Fruit fly (Drosophila melanogaster) whole organism, pupa: ENCODE data around the gene Galphaf.

ENCODE experiments used
- CG10348 ChIP-seq: fragments of 200-800 bp; sonication (Bioruptor generic); IDR thresholded peaks from 2 replicates; pipeline ENCODE4 v1.3.6; 2022; ENCODE audit warnings: missing biosample characterization, missing genetic modification characterization
- CG12605 ChIP-seq: fragments of 200-800 bp; sonication (Bioruptor generic); IDR thresholded peaks from 2 replicates; pipeline ENCODE4 v1.3.6; 2022; ENCODE audit warnings: missing biosample characterization, missing genetic modification characterization
- CG13204 ChIP-seq: fragments of 200-800 bp; sonication (Bioruptor generic); optimal IDR thresholded peaks from 2 replicates; lab custom pipeline; 2018; ENCODE audit warnings: missing biosample characterization, mild to moderate bottlenecking, missing genetic modification characterization, moderate library complexity
- CG14655 ChIP-seq: fragments of 200-800 bp; sonication (Bioruptor generic); optimal IDR thresholded peaks from 3 replicates; lab custom pipeline; 2017; ENCODE audit warnings: mild to moderate bottlenecking, missing biosample characterization, missing genetic modification reagents, missing genetic modification characterization
- CG15710 ChIP-seq: fragments of 200-800 bp; sonication (Bioruptor generic); optimal IDR thresholded peaks from 2 replicates; lab custom pipeline; 2018; ENCODE audit warnings: missing biosample characterization, mild to moderate bottlenecking, missing genetic modification characterization, moderate library complexity
- CG17806 ChIP-seq: fragments of 200-800 bp; sonication (Bioruptor generic); optimal IDR thresholded peaks from 2 replicates; lab custom pipeline; 2018; ENCODE audit warnings: missing biosample characterization, mild to moderate bottlenecking, missing genetic modification characterization, moderate library complexity
- CG34367 ChIP-seq: fragments of 200-800 bp; sonication (Bioruptor generic); optimal IDR thresholded peaks from 2 replicates; lab custom pipeline; 2018; ENCODE audit warnings: missing biosample characterization, mild to moderate bottlenecking, missing genetic modification characterization
- CG4496 ChIP-seq: fragments of 200-800 bp; sonication (Bioruptor generic); IDR thresholded peaks from 3 replicates; pipeline ENCODE4 v1.3.6; 2022; ENCODE audit warnings: missing biosample characterization, missing genetic modification characterization
- CG8159 ChIP-seq: fragments of 200-800 bp; sonication (Bioruptor generic); optimal IDR thresholded peaks from 3 replicates; lab custom pipeline; 2018; ENCODE audit warnings: missing biosample characterization, mild to moderate bottlenecking, missing genetic modification characterization, moderate library complexity
- CG8301 ChIP-seq: fragments of 200-800 bp; sonication (Bioruptor generic); optimal IDR thresholded peaks from 2 replicates; lab custom pipeline; 2018; ENCODE audit warnings: missing biosample characterization, mild to moderate bottlenecking, missing genetic modification characterization
- CG9948 ChIP-seq: fragments of 200-800 bp; sonication (Bioruptor generic); optimal IDR thresholded peaks from 2 replicates; lab custom pipeline; 2018; ENCODE audit warnings: missing biosample characterization, mild to moderate bottlenecking, missing genetic modification characterization, moderate library complexity
- D1 ChIP-seq: fragments of 200-800 bp; sonication (Bioruptor generic); optimal IDR thresholded peaks from 2 replicates; lab custom pipeline; 2018; ENCODE audit warnings: missing biosample characterization, mild to moderate bottlenecking, missing genetic modification characterization, moderate library complexity
- EcR ChIP-seq: fragments of 200-800 bp; sonication (Bioruptor generic); optimal IDR thresholded peaks from 3 replicates; lab custom pipeline; 2019; ENCODE audit warnings: missing biosample characterization, missing genetic modification characterization, mild to moderate bottlenecking, moderate library complexity, missing genetic modification reagents
- Ets98B ChIP-seq: fragments of 200-800 bp; sonication (Bioruptor generic); IDR thresholded peaks from 2 replicates; pipeline ENCODE4 v1.3.6; 2022; ENCODE audit warnings: missing biosample characterization, missing genetic modification characterization
- Pif1A ChIP-seq: fragments of 200-800 bp; sonication (Bioruptor generic); optimal IDR thresholded peaks from 3 replicates; lab custom pipeline; 2016; ENCODE audit warnings: missing biosample characterization, missing genetic modification characterization
- Pif1B ChIP-seq: fragments of 200-800 bp; sonication (Bioruptor generic); optimal IDR thresholded peaks from 3 replicates; lab custom pipeline; 2016; ENCODE audit warnings: missing biosample characterization, missing genetic modification characterization
- Snoo ChIP-seq: fragments of 200-800 bp; sonication (Bioruptor generic); optimal IDR thresholded peaks from 3 replicates; lab custom pipeline; 2017; ENCODE audit warnings: missing biosample characterization, mild to moderate bottlenecking, missing genetic modification characterization, inconsistent platforms
- gl ChIP-seq: fragments of 200-800 bp; sonication (Bioruptor generic); optimal IDR thresholded peaks from 2 replicates; lab custom pipeline; 2018; ENCODE audit warnings: missing biosample characterization, mild to moderate bottlenecking, missing genetic modification characterization
- rn ChIP-seq: fragments of 200-800 bp; sonication (Bioruptor generic); IDR thresholded peaks from 2 replicates; pipeline ENCODE4 v1.3.6; 2022; ENCODE audit warnings: missing biosample characterization, missing genetic modification characterization

Gene Galphaf

DNA sequence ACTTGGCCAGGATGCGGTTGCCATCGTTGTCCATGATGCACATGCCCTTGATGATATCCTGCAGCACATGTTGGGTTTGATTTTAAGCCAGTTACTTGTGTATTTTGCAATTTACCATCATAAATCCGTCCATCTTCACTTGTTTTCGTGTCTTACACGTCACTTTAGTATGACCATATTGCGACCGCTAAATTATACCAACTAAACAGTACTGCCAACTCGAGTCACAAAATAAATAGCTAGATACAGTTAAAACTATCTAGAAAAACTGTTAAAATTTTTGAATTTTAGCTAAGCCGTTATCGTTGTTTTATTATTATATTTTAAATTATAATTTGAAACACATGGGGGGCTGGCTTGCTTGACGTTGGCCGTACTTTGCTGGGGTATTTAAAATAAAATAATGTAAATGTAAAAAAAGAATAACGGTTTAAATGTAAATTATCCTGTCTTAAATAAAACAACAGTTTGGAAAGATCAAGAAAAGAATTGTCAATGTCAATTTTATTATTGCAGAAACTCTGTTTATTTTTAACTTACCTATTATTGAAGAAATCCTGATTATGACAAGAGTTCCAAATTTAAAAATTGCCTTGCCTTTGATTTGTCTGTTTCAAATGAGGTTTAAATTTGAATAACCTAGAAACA, 5.8 kb upstream of the Galphaf start, which contains the start of the genes zetaCOP and CG13032:
zetaCOP (minus strand) TSS at position 189 of the 648 bp plus-strand sequence.
CG13032 (plus strand) TSS at position 598 of the 648 bp plus-strand sequence.
- TF ChIP-seq D1 (tag; lab: Kevin White, UChicago), result peak; percentile 57
- TF ChIP-seq CG9948 (tag; lab: Kevin White, UChicago), result no peak

DNA sequence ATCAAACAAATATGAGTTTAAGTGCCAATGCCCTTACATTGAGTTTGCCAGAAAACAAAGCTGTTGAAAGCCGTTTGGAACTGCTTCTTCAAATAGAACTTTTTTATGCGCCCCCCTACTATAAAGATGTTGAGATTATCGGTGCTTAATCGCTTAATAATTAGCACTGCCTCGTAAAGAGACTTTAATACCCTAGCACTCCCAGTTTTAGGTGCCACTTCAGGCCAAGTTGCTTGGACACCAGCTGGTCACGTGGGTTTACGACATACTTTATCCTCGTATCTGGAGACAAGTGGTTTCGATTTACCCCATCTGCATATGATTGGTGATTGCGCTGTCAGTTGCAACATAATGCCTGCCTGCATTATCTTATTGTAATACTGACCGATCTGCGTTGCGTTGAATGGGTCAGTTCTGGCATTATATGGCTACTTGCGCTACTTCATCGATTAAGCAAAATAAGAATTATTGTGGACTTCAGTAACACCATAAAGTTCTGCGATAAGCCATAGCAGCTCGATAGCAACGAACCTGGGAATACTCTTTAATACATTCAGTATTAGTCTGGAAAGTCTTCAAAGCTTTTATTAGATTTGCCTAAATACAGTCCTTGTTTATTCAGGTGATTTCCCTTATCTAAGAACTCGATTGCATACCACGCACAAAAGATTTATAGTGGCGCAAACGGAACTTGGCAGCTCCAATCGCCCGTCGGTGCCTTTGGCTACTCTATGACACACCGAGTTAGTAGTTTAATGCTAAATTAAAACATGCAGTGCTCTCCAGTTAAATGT, 3.3 kb upstream of the Galphaf start:
- TF ChIP-seq CG8159 (tag; lab: Kevin White, UChicago) (no peak), CG34367 (tag; lab: Kevin White, UChicago) (no peak), CG10348 (GFP tag; lab: Robert Waterston, UW) (no peak), Snoo (tag; lab: Kevin White, UChicago) (no peak), D1 (tag; lab: Kevin White, UChicago) (no peak), CG9948 (tag; lab: Kevin White, UChicago) (no peak), CG12605 (GFP tag; lab: Robert Waterston, UW) (no peak), Ets98B (GFP tag; lab: Robert Waterston, UW) (no peak), Pif1A (GFP tag; lab: Kevin White, UChicago) (no peak), Pif1B (GFP tag; lab: Kevin White, UChicago) (no peak), rn (no peak), CG8301 (tag; lab: Kevin White, UChicago) (no peak)

DNA sequence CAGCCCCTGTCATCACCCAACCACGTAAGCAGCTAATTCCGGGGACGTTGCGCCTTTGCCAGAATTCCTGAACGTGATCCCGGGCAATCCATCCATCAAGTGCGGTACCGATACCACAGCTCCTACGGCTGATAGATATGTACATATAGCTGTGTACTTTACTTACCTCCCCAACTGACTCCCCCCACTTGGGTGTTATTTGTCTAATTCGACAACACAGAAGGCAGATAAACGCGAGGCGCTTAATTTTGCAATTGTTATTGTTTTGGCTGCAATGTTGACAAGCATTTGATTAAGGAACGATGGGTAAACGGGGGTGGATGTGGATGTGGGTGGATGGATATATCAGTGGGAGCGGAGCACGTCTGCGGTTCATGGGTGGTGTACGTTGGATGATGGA, 2.5 kb upstream of the Galphaf start:
- TF ChIP-seq Ets98B (GFP tag; lab: Robert Waterston, UW) (0 out of 2 replicates have a peak, but pooled peaks have one; percentile 11), CG8159 (tag; lab: Kevin White, UChicago) (no peak)

DNA sequence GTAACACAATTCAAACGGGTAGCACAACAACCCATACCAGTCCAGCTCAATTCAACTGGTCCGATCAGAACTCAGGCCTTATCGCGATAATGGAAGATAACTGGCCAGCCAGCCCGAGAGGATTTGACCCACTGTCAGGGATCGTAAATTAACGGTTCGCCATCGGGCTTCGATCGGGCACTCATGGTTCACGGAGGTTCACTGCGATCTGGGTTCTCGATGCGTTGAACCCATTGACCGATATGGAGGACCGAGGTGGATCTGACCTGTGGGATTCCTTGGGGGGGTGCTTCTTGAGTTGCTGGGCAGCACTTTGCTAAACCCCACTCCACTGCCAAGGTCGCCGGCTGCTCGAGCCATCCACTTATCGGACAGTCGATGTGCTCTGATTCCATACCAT, 1.1 kb upstream of the Galphaf start:
- TF ChIP-seq EcR (GFP tag; lab: Kevin White, UChicago) (peak; percentile 86), CG15710 (tag; lab: Kevin White, UChicago) (no peak)

DNA sequence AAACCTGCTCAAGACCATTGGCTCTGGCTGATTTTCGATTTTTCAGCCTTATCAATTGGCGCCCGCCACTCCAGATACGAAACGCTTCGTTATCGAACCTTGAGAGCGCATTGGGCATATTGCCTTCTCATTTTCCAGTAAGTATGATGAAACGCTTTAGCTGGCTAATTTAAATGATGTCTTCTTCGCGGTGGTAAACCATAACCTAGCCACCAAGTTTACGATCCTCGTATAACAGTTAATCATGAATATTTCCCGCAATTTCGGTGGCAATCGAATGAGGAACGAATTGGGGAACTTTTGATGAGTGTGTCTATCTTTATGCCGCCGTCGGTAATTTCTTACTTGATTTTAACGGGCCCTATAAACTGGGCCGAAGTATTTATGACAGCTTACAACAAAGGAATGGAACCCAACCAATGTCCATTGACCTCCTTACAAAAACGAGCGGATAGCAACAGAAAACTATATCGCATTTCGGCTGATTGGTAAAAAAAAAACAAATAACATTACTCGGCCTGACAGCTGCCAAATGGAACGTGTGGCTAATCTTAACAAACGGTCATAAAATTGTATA, 1.2 kb downstream of the Galphaf start:
- TF ChIP-seq CG17806 (no peak), CG10348 (GFP tag; lab: Robert Waterston, UW) (no peak), D1 (tag; lab: Kevin White, UChicago) (no peak), CG8159 (tag; lab: Kevin White, UChicago) (no peak), CG14655 (no peak), CG8301 (tag; lab: Kevin White, UChicago) (no peak), gl (no peak), Ets98B (GFP tag; lab: Robert Waterston, UW) (no peak), CG4496 (GFP tag; lab: Robert Waterston, UW) (no peak), Pif1A (GFP tag; lab: Kevin White, UChicago) (no peak), CG34367 (tag; lab: Kevin White, UChicago) (no peak), CG15710 (tag; lab: Kevin White, UChicago) (no peak), rn (no peak)

DNA sequence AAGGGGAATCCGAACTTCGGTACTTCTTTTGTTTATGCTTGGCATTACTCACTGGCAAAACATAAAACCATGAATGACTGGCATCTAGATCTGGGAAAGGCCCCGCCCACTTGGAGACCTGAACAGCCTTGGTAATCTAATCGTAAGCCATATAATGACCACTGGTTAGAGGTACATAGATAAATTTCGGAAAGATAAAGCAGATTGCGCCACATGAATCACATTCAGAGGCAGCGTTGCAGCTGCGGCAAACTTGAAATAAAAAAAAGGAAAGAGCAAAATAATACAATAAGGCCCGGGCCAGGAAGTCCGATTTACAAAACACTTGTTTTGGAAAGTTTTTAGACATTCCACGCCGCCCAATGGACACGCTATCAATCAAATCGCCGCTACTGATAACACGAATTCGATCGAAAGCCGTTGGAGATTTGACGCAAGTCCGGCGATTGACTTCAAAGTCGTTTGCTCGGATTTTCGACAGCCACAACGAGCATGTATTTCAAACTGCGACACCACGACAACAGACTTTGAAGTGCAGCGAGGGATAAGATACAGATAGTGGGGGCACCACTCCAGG, 3.5 kb downstream of the Galphaf start:
- TF ChIP-seq CG17806, result no peak
- no peak for TF ChIP-seq Pif1A (GFP tag; lab: Kevin White, UChicago)
- TF ChIP-seq CG8159 (tag; lab: Kevin White, UChicago), result no peak
- TF ChIP-seq CG14655, result no peak
- no peak for TF ChIP-seq gl
- no peak for TF ChIP-seq CG13204
- no peak for TF ChIP-seq Pif1B (GFP tag; lab: Kevin White, UChicago)
